Worm (Caenorhabditis elegans): ENCODE measurements around the gene ZK632.2.

DNA sequence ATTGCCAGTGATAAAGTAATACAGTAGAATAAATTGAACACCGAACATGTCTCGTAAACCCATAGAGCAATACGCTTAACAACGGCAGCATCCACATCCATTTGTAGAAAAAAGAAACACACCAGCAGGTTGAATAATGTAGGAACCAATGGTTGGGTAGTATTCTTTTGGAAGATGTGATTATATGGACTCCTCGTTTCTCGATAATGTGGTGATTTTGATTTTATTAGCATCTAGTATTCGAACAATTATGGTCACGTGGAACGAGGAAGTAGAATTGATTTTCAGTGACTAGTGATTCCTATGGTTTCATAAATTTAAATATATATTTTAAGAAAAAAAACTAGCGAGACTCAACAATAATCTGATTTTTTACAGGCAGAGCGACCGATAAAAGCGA lies 2.5 kb upstream of the ZK632.2 start, which contains the start of gene srxa-10:
- TF ChIP-seq daf-16 (GFP tag; optimal IDR thresholded peaks at IDR 0.05) (no peak), daf-16 (tag; optimal IDR thresholded peaks at IDR 0.05) (no peak), aha-1 (tag) (no peak)

Measured in whole organism, L4 larva.